Worm (Caenorhabditis elegans) whole organism, L1 larva: ENCODE measurements around the gene F37C12.18.
A peak's percentile ranks its signal among the peaks of the same experiment; 100 is the strongest.

Experiments used
- C04F5.9 ChIP-seq: sonication (generic microtip); optimal IDR thresholded peaks from 2 replicates; lab custom pipeline; 2016; ENCODE audit warnings: missing genetic modification characterization, missing compliant biosample characterization
- F16B12.6 ChIP-seq: fragments of 150-350 bp; optimal IDR thresholded peaks from 2 replicates; lab custom pipeline; 2014; ENCODE audit warnings: missing biosample characterization, missing genetic modification characterization
- Y116A8C.19 ChIP-seq: sonication (generic microtip); optimal IDR thresholded peaks from 2 replicates; lab custom pipeline; 2016; ENCODE audit warnings: missing compliant biosample characterization, missing genetic modification characterization, borderline replicate concordance
- alr-1 ChIP-seq: fragments of 200-800 bp; sonication (Bioruptor generic); optimal IDR thresholded peaks from 2 replicates; lab custom pipeline; 2018; ENCODE audit warnings: borderline replicate concordance, mild to moderate bottlenecking, missing genetic modification characterization, missing compliant biosample characterization
- aly-2 ChIP-seq: fragments of 150-350 bp; optimal IDR thresholded peaks from 2 replicates; lab custom pipeline; 2014; ENCODE audit warnings: missing biosample characterization, missing genetic modification characterization
- ama-1 ChIP-seq: fragments of 150-350 bp; optimal IDR thresholded peaks from 2 replicates; lab custom pipeline; 2014
- ceh-63 ChIP-seq: fragments of 200-800 bp; sonication (Bioruptor generic); optimal IDR thresholded peaks from 2 replicates; lab custom pipeline; 2018; ENCODE audit warnings: mild to moderate bottlenecking, missing genetic modification characterization, missing compliant biosample characterization
- ceh-8 ChIP-seq: fragments of 200-800 bp; sonication (Bioruptor generic); optimal IDR thresholded peaks from 2 replicates; lab custom pipeline; 2018; ENCODE audit warnings: mild to moderate bottlenecking, missing genetic modification characterization, moderate library complexity, missing compliant biosample characterization
- ceh-82 ChIP-seq, 3 experiments: fragments of 150-350 bp in 1 of 3; sonication (generic microtip) in 2 of 3; optimal IDR thresholded peaks; 2 replicates each; lab custom pipeline; 2014 to 2017; ENCODE audit warnings: missing biosample characterization in 3 of 3, missing genetic modification characterization in 3 of 3
- ceh-90 ChIP-seq: sonication (generic microtip); optimal IDR thresholded peaks from 2 replicates; lab custom pipeline; 2016; ENCODE audit warnings: missing genetic modification characterization, missing compliant biosample characterization
- ces-1 ChIP-seq: fragments of 150-350 bp; optimal IDR thresholded peaks from 2 replicates; lab custom pipeline; 2014; ENCODE audit warnings: missing biosample characterization, missing genetic modification reagents, missing genetic modification characterization
- dpl-1 ChIP-seq, 3 experiments: fragments of 150-350 bp in 2 of 3; sonication (generic microtip) in 1 of 3; optimal IDR thresholded peaks; 2 replicates each; lab custom pipeline; 2014 to 2017; ENCODE audit warnings: missing biosample characterization in 3 of 3, missing genetic modification characterization in 3 of 3, missing genetic modification reagents in 3 of 3
- dsc-1 ChIP-seq: sonication (generic microtip); optimal IDR thresholded peaks from 2 replicates; lab custom pipeline; 2016; ENCODE audit warnings: mild to moderate bottlenecking, missing genetic modification characterization, missing compliant biosample characterization
- efl-1 ChIP-seq, 4 experiments: fragments of 150-350 bp; optimal IDR thresholded peaks in 3 of 4; peaks in 1 of 4; 1 replicate in 1 of 4; 2 replicates in 3 of 4; lab custom pipeline; 2014; ENCODE audit warnings: missing biosample characterization in 2 of 4, missing genetic modification characterization in 2 of 4, missing genetic modification reagents in 2 of 4
- egl-13 ChIP-seq: sonication (generic microtip); optimal IDR thresholded peaks from 2 replicates; lab custom pipeline; 2016; ENCODE audit warnings: missing genotype, missing genetic modification reagents, missing genetic modification characterization, missing compliant biosample characterization
- egl-27 ChIP-seq, 2 experiments: fragments of 150-350 bp in 1 of 2; sonication (generic microtip); optimal IDR thresholded peaks; 3 replicates each; lab custom pipeline; 2017 to 2018; ENCODE audit warnings: missing biosample characterization in 2 of 2, missing genetic modification characterization in 2 of 2, missing genetic modification reagents in 2 of 2
- elt-3 ChIP-seq, 6 experiments: fragments of 150-350 bp in 1 of 6; sonication (generic microtip); optimal IDR thresholded peaks; 2 replicates each; lab custom pipeline; 2017 to 2018; ENCODE audit warnings: missing biosample characterization in 6 of 6, missing genetic modification characterization in 6 of 6, inconsistent platforms in 1 of 6
- ets-5 ChIP-seq: fragments of 200-800 bp; sonication (Bioruptor generic); IDR thresholded peaks from 2 replicates; pipeline ENCODE4 v1.3.6; 2022; ENCODE audit warnings: missing genetic modification characterization, missing compliant biosample characterization
- fkh-10 ChIP-seq: sonication (generic microtip); optimal IDR thresholded peaks from 2 replicates; lab custom pipeline; 2017; ENCODE audit warnings: missing biosample characterization, missing genetic modification reagents, missing genetic modification characterization
- fkh-4 ChIP-seq: sonication (generic microtip); optimal IDR thresholded peaks from 2 replicates; lab custom pipeline; 2016; ENCODE audit warnings: missing compliant biosample characterization, missing genetic modification characterization, borderline replicate concordance
- grh-1 ChIP-seq: fragments of 200-800 bp; sonication (Bioruptor generic); IDR thresholded peaks from 2 replicates; pipeline ENCODE4 v1.3.6; 2022; ENCODE audit warnings: missing genetic modification reagents, missing genetic modification characterization, missing compliant biosample characterization
- hlh-17 ChIP-seq: fragments of 200-800 bp; sonication (Bioruptor generic); optimal IDR thresholded peaks from 2 replicates; lab custom pipeline; 2018; ENCODE audit warnings: missing genetic modification characterization, mild to moderate bottlenecking, missing compliant biosample characterization, moderate library complexity, borderline replicate concordance
- hlh-4 ChIP-seq: sonication (generic microtip); optimal IDR thresholded peaks from 2 replicates; lab custom pipeline; 2016; ENCODE audit warnings: mild to moderate bottlenecking, missing genetic modification characterization, missing compliant biosample characterization
- irx-1 ChIP-seq: sonication (generic microtip); optimal IDR thresholded peaks from 2 replicates; lab custom pipeline; 2016; ENCODE audit warnings: missing genetic modification characterization, missing compliant biosample characterization
- isw-1 ChIP-seq: fragments of 200-800 bp; sonication (Bioruptor generic); IDR thresholded peaks from 2 replicates; pipeline ENCODE4 v1.3.6; 2022; ENCODE audit warnings: missing genetic modification characterization, missing compliant biosample characterization
- lin-14 ChIP-seq: fragments of 200-800 bp; sonication (Bioruptor generic); optimal IDR thresholded peaks from 2 replicates; lab custom pipeline; 2018; ENCODE audit warnings: mild to moderate bottlenecking, missing genetic modification characterization, moderate library complexity, missing compliant biosample characterization
- lsy-2 ChIP-seq, 2 experiments: fragments of 150-350 bp; optimal IDR thresholded peaks; 2 replicates each; lab custom pipeline; 2014; ENCODE audit warnings: missing biosample characterization in 2 of 2, missing genetic modification characterization in 2 of 2
- mab-9 ChIP-seq: fragments of 200-800 bp; sonication (Bioruptor generic); IDR thresholded peaks from 2 replicates; pipeline ENCODE4 v1.3.6; 2022; ENCODE audit warnings: missing genetic modification reagents, missing genetic modification characterization, missing compliant biosample characterization
- mdl-1 ChIP-seq, 2 experiments: fragments of 150-350 bp; optimal IDR thresholded peaks; 2 replicates each; lab custom pipeline; 2014 to 2017; ENCODE audit warnings: missing biosample characterization in 2 of 2, missing genetic modification characterization in 2 of 2, inconsistent platforms in 1 of 2
- mef-2 ChIP-seq: fragments of 150-350 bp; optimal IDR thresholded peaks from 2 replicates; lab custom pipeline; 2014; ENCODE audit warnings: missing biosample characterization, missing genetic modification characterization
- mep-1 ChIP-seq: fragments of 150-350 bp; optimal IDR thresholded peaks from 2 replicates; lab custom pipeline; 2014; ENCODE audit warnings: missing biosample characterization, missing genetic modification characterization
- nhr-11 ChIP-seq: fragments of 150-350 bp; optimal IDR thresholded peaks from 2 replicates; lab custom pipeline; 2014; ENCODE audit warnings: missing biosample characterization, missing genetic modification characterization
- nhr-19 ChIP-seq: fragments of 200-800 bp; sonication (Bioruptor generic); conservative IDR thresholded peaks from 2 replicates; pipeline ENCODE4 v1.3.6; 2022; ENCODE audit warnings: missing genetic modification characterization, missing compliant biosample characterization
- nhr-237 ChIP-seq: fragments of 150-350 bp; optimal IDR thresholded peaks from 2 replicates; lab custom pipeline; 2014; ENCODE audit warnings: missing biosample characterization, missing genetic modification characterization
- nhr-77 ChIP-seq: fragments of 150-350 bp; optimal IDR thresholded peaks from 2 replicates; lab custom pipeline; 2014; ENCODE audit warnings: missing biosample characterization, missing genetic modification characterization
- nhr-84 ChIP-seq: sonication (generic microtip); optimal IDR thresholded peaks from 2 replicates; lab custom pipeline; 2017; ENCODE audit warnings: missing biosample characterization, missing genetic modification characterization
- nhr-90 ChIP-seq: sonication (generic microtip); optimal IDR thresholded peaks from 2 replicates; lab custom pipeline; 2016; ENCODE audit warnings: mild to moderate bottlenecking, missing genetic modification characterization, missing compliant biosample characterization; ENCODE audit not compliant: poor library complexity
- pag-3 ChIP-seq: sonication (generic microtip); optimal IDR thresholded peaks from 2 replicates; lab custom pipeline; 2017; ENCODE audit warnings: missing genetic modification characterization, mild to moderate bottlenecking, missing compliant biosample characterization, antibody characterized with exemption, borderline replicate concordance; ENCODE audit not compliant: insufficient read depth
- skn-1 ChIP-seq: fragments of 150-350 bp; optimal IDR thresholded peaks from 2 replicates; lab custom pipeline; 2014; ENCODE audit warnings: missing biosample characterization, missing genetic modification characterization
- snu-23 ChIP-seq: sonication (generic microtip); optimal IDR thresholded peaks from 2 replicates; lab custom pipeline; 2016; ENCODE audit warnings: missing genetic modification characterization, missing compliant biosample characterization
- sptf-1 ChIP-seq: fragments of 150-350 bp; optimal IDR thresholded peaks from 2 replicates; lab custom pipeline; 2014; ENCODE audit warnings: missing biosample characterization, missing genetic modification characterization
- sup-37 ChIP-seq: fragments of 200-800 bp; sonication (Bioruptor generic); optimal IDR thresholded peaks from 2 replicates; lab custom pipeline; 2018; ENCODE audit warnings: mild to moderate bottlenecking, missing genetic modification characterization, missing compliant biosample characterization
- tbx-2 ChIP-seq: sonication (generic microtip); optimal IDR thresholded peaks from 2 replicates; lab custom pipeline; 2016; ENCODE audit warnings: missing genetic modification characterization, missing compliant biosample characterization
- tlp-1 ChIP-seq: fragments of 150-350 bp; optimal IDR thresholded peaks from 2 replicates; lab custom pipeline; 2014; ENCODE audit warnings: missing biosample characterization, missing genetic modification characterization
- unc-130 ChIP-seq: fragments of 150-350 bp; optimal IDR thresholded peaks from 2 replicates; lab custom pipeline; 2017; ENCODE audit warnings: missing biosample characterization, missing genetic modification characterization, inconsistent platforms
- unc-98 ChIP-seq: fragments of 200-800 bp; sonication (Bioruptor generic); IDR thresholded peaks from 2 replicates; pipeline ENCODE4 v1.3.6; 2022; ENCODE audit warnings: missing genetic modification characterization, missing compliant biosample characterization
- vab-15 ChIP-seq: sonication (generic microtip); optimal IDR thresholded peaks from 2 replicates; lab custom pipeline; 2017; ENCODE audit warnings: missing genotype, mild to moderate bottlenecking, missing genetic modification characterization, missing compliant biosample characterization
- zip-4 ChIP-seq: fragments of 200-800 bp; sonication (Bioruptor generic); optimal IDR thresholded peaks from 2 replicates; lab custom pipeline; 2018; ENCODE audit warnings: mild to moderate bottlenecking, missing genetic modification characterization, moderate library complexity, missing compliant biosample characterization
- ztf-11 ChIP-seq, 2 experiments: sonication (generic microtip); optimal IDR thresholded peaks; 2 replicates each; lab custom pipeline; 2016 to 2017; ENCODE audit warnings: missing genetic modification characterization in 2 of 2, missing biosample characterization in 1 of 2, missing compliant biosample characterization in 1 of 2
- ztf-4 ChIP-seq: fragments of 150-350 bp; optimal IDR thresholded peaks from 2 replicates; lab custom pipeline; 2014; ENCODE audit warnings: missing biosample characterization, missing genetic modification characterization

F37C12.18 gene

ce11 chrIII:7201378-7202256 is 6.4 kb upstream of the F37C12.18 start, which contains the start of gene dpy-31 (continued):
- TF ChIP-seq tlp-1 (tag; lab: Kevin White, UChicago): no peak
- no peak for TF ChIP-seq egl-27 (tag; optimal IDR thresholded peaks at IDR 0.05; lab: Kevin White, UChicago)
- no peak for TF ChIP-seq nhr-84
- TF ChIP-seq ceh-90 (tag; lab: Kevin White, UChicago): no peak
- TF ChIP-seq alr-1 (tag; lab: Kevin White, UChicago): no peak
- TF ChIP-seq dsc-1: no peak
- TF ChIP-seq ceh-82 (tag; optimal IDR thresholded peaks at IDR 0.05; lab: Kevin White, UChicago): no peak
- peak; percentile 58 for TF ChIP-seq lin-14 (GFP tag; lab: Kevin White, UChicago)
- no peak for TF ChIP-seq skn-1
- no peak for TF ChIP-seq grh-1 (GFP tag; lab: Robert Waterston, UW)
- TF ChIP-seq irx-1 (tag; lab: Kevin White, UChicago): no peak
- TF ChIP-seq efl-1 (optimal IDR thresholded peaks at IDR 0.05; lab: Kevin White, UChicago): no peak
- TF ChIP-seq efl-1 (GFP tag; optimal IDR thresholded peaks at IDR 0.05 in 1 of 2; lab: Kevin White, UChicago): peak in 1 of 2 experiments; percentile 42
- TF ChIP-seq Y116A8C.19: no peak
- TF ChIP-seq fkh-10: no peak
- TF ChIP-seq unc-130 (tag; lab: Kevin White, UChicago): no peak
- no peak for TF ChIP-seq nhr-19 (GFP tag; lab: Robert Waterston, UW)
- TF ChIP-seq F16B12.6: no peak
- no peak for TF ChIP-seq ceh-8 (GFP tag; lab: Kevin White, UChicago)
- no peak for TF ChIP-seq hlh-4 (tag; lab: Kevin White, UChicago)
- no peak for TF ChIP-seq ces-1
- no peak for TF ChIP-seq sup-37
- no peak for TF ChIP-seq ztf-4
- no peak for TF ChIP-seq ama-1 (lab: Kevin White, UChicago)
- peak in 2 of 3 experiments; percentile 2 to 17 for TF ChIP-seq dpl-1 (GFP tag; optimal IDR thresholded peaks at IDR 0.05; lab: Kevin White, UChicago)
- TF ChIP-seq snu-23 (GFP tag; lab: Kevin White, UChicago): peak; percentile 14
- TF ChIP-seq nhr-90: no peak
- TF ChIP-seq ztf-11 (tag; optimal IDR thresholded peaks at IDR 0.05; lab: Kevin White, UChicago): no peak
- no peak for TF ChIP-seq aly-2 (tag; lab: Kevin White, UChicago)
- no peak for TF ChIP-seq isw-1
- no peak for TF ChIP-seq mef-2
- no peak for TF ChIP-seq vab-15
- peak in 3 of 6 experiments; percentile 10 to 79 (median 21) for TF ChIP-seq elt-3 (tag; optimal IDR thresholded peaks at IDR 0.05; lab: Kevin White, UChicago)
- TF ChIP-seq nhr-11 (tag; lab: Kevin White, UChicago): no peak

- TF ChIP-seq mep-1 (tag; lab: Kevin White, UChicago) (no peak), nhr-237 (tag; lab: Kevin White, UChicago) (no peak), egl-13 (tag; lab: Kevin White, UChicago) (no peak), fkh-4 (tag; lab: Kevin White, UChicago) (no peak), ztf-4 (no peak), mef-2 (no peak), ets-5 (GFP tag; lab: Robert Waterston, UW) (no peak), lin-14 (GFP tag; lab: Kevin White, UChicago) (peak; percentile 22), mdl-1 (tag; optimal IDR thresholded peaks at IDR 0.05; lab: Kevin White, UChicago) (no peak), lsy-2 (tag; optimal IDR thresholded peaks at IDR 0.05; lab: Kevin White, UChicago) (peak; percentile 3 to 24), tbx-2 (tag; lab: Kevin White, UChicago) (no peak), C04F5.9 (no peak), ceh-63 (GFP tag; lab: Kevin White, UChicago) (no peak), nhr-19 (GFP tag; lab: Robert Waterston, UW) (no peak), elt-3 (tag; optimal IDR thresholded peaks at IDR 0.05; lab: Kevin White, UChicago) (peak in 3 of 6 experiments; percentile 13 to 92 (median 48)), mab-9 (GFP tag; lab: Robert Waterston, UW) (no peak), zip-4 (GFP tag; lab: Kevin White, UChicago) (no peak), unc-98 (no peak), aly-2 (tag; lab: Kevin White, UChicago) (no peak), ztf-11 (tag; optimal IDR thresholded peaks at IDR 0.05; lab: Kevin White, UChicago) (no peak), hlh-17 (no peak), nhr-77 (tag; lab: Kevin White, UChicago) (no peak), sptf-1 (tag; lab: Kevin White, UChicago) (no peak), pag-3 (tag; lab: Kevin White, UChicago) (no peak)
Observed at ce11 chrIII:7199467-7199866, 4.2 kb upstream of the F37C12.18 start.
